Fruit fly (Drosophila melanogaster): Measurements from ENCODE around the gene CG17896.

The CG17896 gene

dm6 chrX:523179-523851, 30.0 kb upstream of the CG17896 start, which contains the start of gene elav (continued):
- TF ChIP-seq acj6 (GFP tag; optimal IDR thresholded peaks at IDR 0.05): peak; percentile 98
- TF ChIP-seq cyc (GFP tag; optimal IDR thresholded peaks at IDR 0.05): peak; percentile 97
- TF ChIP-seq Sox15 (GFP tag; optimal IDR thresholded peaks at IDR 0.05): peak; percentile 95
- TF ChIP-seq CG10669 (GFP tag; optimal IDR thresholded peaks at IDR 0.05): peak; percentile 97
- peak; percentile 88 for TF ChIP-seq fkh (GFP tag; optimal IDR thresholded peaks at IDR 0.05)
- TF ChIP-seq esn (GFP tag; optimal IDR thresholded peaks at IDR 0.05): peak; percentile 98
- peak; percentile 98 for TF ChIP-seq topi (GFP tag; optimal IDR thresholded peaks at IDR 0.05)
- peak; percentile 98 for TF ChIP-seq Lpt (GFP tag; optimal IDR thresholded peaks at IDR 0.05)
- peak; percentile 98 for TF ChIP-seq CG6792 (GFP tag; optimal IDR thresholded peaks at IDR 0.05)
- TF ChIP-seq Gug (GFP tag; IDR thresholded peaks at IDR 0.05): peak; percentile 98
- peak; percentile 98 for TF ChIP-seq net (GFP tag; optimal IDR thresholded peaks at IDR 0.05)
- peak; percentile 98 for TF ChIP-seq eg (GFP tag; IDR thresholded peaks at IDR 0.05)
- TF ChIP-seq Sox102F (GFP tag; optimal IDR thresholded peaks at IDR 0.05): peak; percentile 98
- TF ChIP-seq CG16779 (tag; optimal IDR thresholded peaks at IDR 0.05): peak; percentile 97

dm6 chrX:522357-523043, 29.2 kb upstream of the CG17896 start:
- TF ChIP-seq Sox14 (GFP tag; optimal IDR thresholded peaks at IDR 0.05) (peak; percentile 75), svp (GFP tag) (peak; percentile 91), spab (GFP tag; optimal IDR thresholded peaks at IDR 0.05) (peak; percentile 13), CG3919 (GFP tag; optimal IDR thresholded peaks at IDR 0.05) (peak; percentile 82), CG11902 (GFP tag; optimal IDR thresholded peaks at IDR 0.05) (peak; percentile 51), CG10631 (GFP tag; optimal IDR thresholded peaks at IDR 0.05) (peak; percentile 25), salr (GFP tag; optimal IDR thresholded peaks at IDR 0.05) (peak; percentile 38 to 41), CG31627 (GFP tag; optimal IDR thresholded peaks at IDR 0.05) (peak; percentile 84), CG8319 (GFP tag; optimal IDR thresholded peaks at IDR 0.05) (peak; percentile 58), achi (GFP tag; optimal IDR thresholded peaks at IDR 0.05) (peak; percentile 61), CG32006 (GFP tag; optimal IDR thresholded peaks at IDR 0.05) (peak; percentile 53), ss (GFP tag; optimal IDR thresholded peaks at IDR 0.05) (peak; percentile 47 to 59), Eip75B (GFP tag; optimal IDR thresholded peaks at IDR 0.05) (peak; percentile 59), CG4318 (GFP tag; optimal IDR thresholded peaks at IDR 0.05) (peak; percentile 50), fd59A (GFP tag; optimal IDR thresholded peaks at IDR 0.05) (peak; percentile 52), CG8119 (GFP tag; IDR thresholded peaks at IDR 0.05) (peak; percentile 55; the same call in 1 of the 3 replicates), Sox102F (GFP tag; optimal IDR thresholded peaks at IDR 0.05) (peak; percentile 76), CG6792 (GFP tag; optimal IDR thresholded peaks at IDR 0.05) (peak; percentile 74), topi (GFP tag; optimal IDR thresholded peaks at IDR 0.05) (peak; percentile 70), Hr39 (GFP tag; optimal IDR thresholded peaks at IDR 0.05) (peak; percentile 77), CG1621 (tag; optimal IDR thresholded peaks at IDR 0.05) (peak; percentile 77), CG3032 (tag; optimal IDR thresholded peaks at IDR 0.05) (peak; percentile 43), cyc (GFP tag; optimal IDR thresholded peaks at IDR 0.05) (peak; percentile 74), CG34406 (GFP tag; optimal IDR thresholded peaks at IDR 0.05) (peak; percentile 58), CG9139 (GFP tag; optimal IDR thresholded peaks at IDR 0.05) (no peak), esn (GFP tag; optimal IDR thresholded peaks at IDR 0.05) (peak; percentile 81), CG10669 (GFP tag; optimal IDR thresholded peaks at IDR 0.05) (peak; percentile 60), OdsH (GFP tag; optimal IDR thresholded peaks at IDR 0.05) (peak; percentile 72), CG6163 (GFP tag; IDR thresholded peaks at IDR 0.05) (peak; percentile 86), CG15336 (GFP tag; IDR thresholded peaks at IDR 0.05) (peak; percentile 45), net (GFP tag; optimal IDR thresholded peaks at IDR 0.05) (peak; percentile 65), Blimp-1 (GFP tag; optimal IDR thresholded peaks at IDR 0.05) (no peak), Smox (GFP tag; optimal IDR thresholded peaks at IDR 0.05) (peak; percentile 79), Ets21C (GFP tag; optimal IDR thresholded peaks at IDR 0.05) (peak; percentile 67), Ets96B (tag; optimal IDR thresholded peaks at IDR 0.05) (peak; percentile 48), Hr4 (GFP tag; optimal IDR thresholded peaks at IDR 0.05) (peak; percentile 62), Lpt (GFP tag; optimal IDR thresholded peaks at IDR 0.05) (peak; percentile 82), CG7368 (GFP tag; optimal IDR thresholded peaks at IDR 0.05) (peak; percentile 60), Eip78C (GFP tag) (peak; percentile 51), CG6808 (GFP tag; optimal IDR thresholded peaks at IDR 0.05) (peak; percentile 56), CG16779 (tag; optimal IDR thresholded peaks at IDR 0.05) (peak; percentile 9), acj6 (GFP tag; optimal IDR thresholded peaks at IDR 0.05) (peak; percentile 73)
